Fruit fly (Drosophila melanogaster): ENCODE results near the gene Cep290.
A peak's percentile ranks its signal among the peaks of the same experiment; 100 is the strongest.

Gene Cep290

DNA sequence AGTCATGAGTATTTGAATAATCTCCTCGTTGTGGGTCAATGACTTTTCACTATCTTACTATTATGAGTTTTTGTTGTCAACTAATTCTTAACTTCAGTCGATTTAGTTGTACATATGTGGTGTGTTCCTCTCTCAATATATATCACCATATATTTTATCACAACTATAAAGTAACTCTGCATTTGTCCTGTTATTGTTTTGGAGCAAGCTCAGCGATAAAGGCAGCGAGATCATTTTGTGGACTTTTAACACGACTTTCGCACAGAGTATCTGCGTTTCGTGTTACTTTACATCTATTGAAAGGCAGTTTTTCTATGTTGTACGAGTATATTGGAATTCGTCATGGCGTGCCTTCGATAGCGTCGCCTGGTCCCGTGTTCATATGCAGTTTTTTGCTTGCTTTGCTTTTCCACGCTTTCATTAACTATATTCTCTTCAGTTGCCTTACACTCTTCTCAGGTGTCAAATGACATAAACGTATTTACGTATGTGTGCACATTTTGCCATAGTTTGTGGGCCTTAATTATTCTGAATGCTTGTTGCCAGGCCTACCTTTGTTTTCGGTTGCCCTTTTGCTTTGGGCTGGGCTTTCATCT is 31.8 kb downstream of the Cep290 start:
- TF ChIP-seq CG12768 (GFP tag; optimal IDR thresholded peaks at IDR 0.05), result no peak
- TF ChIP-seq tj (GFP tag; optimal IDR thresholded peaks at IDR 0.05), result peak; percentile 92
- TF ChIP-seq Clk (GFP tag; optimal IDR thresholded peaks at IDR 0.05), result no peak
- TF ChIP-seq Crg-1 (GFP tag; optimal IDR thresholded peaks at IDR 0.05), result no peak
- no peak for TF ChIP-seq CG33017 (tag; optimal IDR thresholded peaks at IDR 0.05)
- TF ChIP-seq kay (GFP tag; ENCODE audit: borderline replicate concordance), result peak; percentile 47
- TF ChIP-seq CG11617 (GFP tag; optimal IDR thresholded peaks at IDR 0.05), result no peak
- TF ChIP-seq Hr96 (GFP tag; optimal IDR thresholded peaks at IDR 0.05), result no peak
- TF ChIP-seq CG7101 (tag; optimal IDR thresholded peaks at IDR 0.05), result no peak
- no peak for TF ChIP-seq cic (GFP tag; optimal IDR thresholded peaks at IDR 0.05)
- no peak for TF ChIP-seq CG7045 (GFP tag; optimal IDR thresholded peaks at IDR 0.05)
- TF ChIP-seq ovo (GFP tag; optimal IDR thresholded peaks at IDR 0.05), result no peak
- TF ChIP-seq cnc (optimal IDR thresholded peaks at IDR 0.05), result no peak
- peak; percentile 25 for TF ChIP-seq bab1 (GFP tag; optimal IDR thresholded peaks at IDR 0.05)
- no peak for TF ChIP-seq pad (GFP tag; optimal IDR thresholded peaks at IDR 0.05)
- peak; percentile 59 for TF ChIP-seq CG14711 (tag; optimal IDR thresholded peaks at IDR 0.05)
- no peak for TF ChIP-seq Mnt (GFP tag; optimal IDR thresholded peaks at IDR 0.05)
- TF ChIP-seq toe (GFP tag; optimal IDR thresholded peaks at IDR 0.05), result no peak
- TF ChIP-seq CG1620 (GFP tag; optimal IDR thresholded peaks at IDR 0.05), result no peak
- TF ChIP-seq CG5204 (GFP tag; optimal IDR thresholded peaks at IDR 0.05), result no peak

- TF ChIP-seq CG11617 (GFP tag; optimal IDR thresholded peaks at IDR 0.05) (no peak), tj (GFP tag; optimal IDR thresholded peaks at IDR 0.05) (no peak), bab1 (GFP tag; optimal IDR thresholded peaks at IDR 0.05) (no peak), ovo (GFP tag; optimal IDR thresholded peaks at IDR 0.05) (no peak), pad (GFP tag; optimal IDR thresholded peaks at IDR 0.05) (no peak), Crg-1 (GFP tag; optimal IDR thresholded peaks at IDR 0.05) (no peak), cnc (optimal IDR thresholded peaks at IDR 0.05) (no peak), kay (GFP tag; ENCODE audit: borderline replicate concordance) (no peak), CG5204 (GFP tag; optimal IDR thresholded peaks at IDR 0.05) (no peak), Mnt (GFP tag; optimal IDR thresholded peaks at IDR 0.05) (no peak), CG7101 (tag; optimal IDR thresholded peaks at IDR 0.05) (no peak), CG7045 (GFP tag; optimal IDR thresholded peaks at IDR 0.05) (no peak), CG1620 (GFP tag; optimal IDR thresholded peaks at IDR 0.05) (no peak)
Observed at dm6 chr3L:876087-876486, 32.4 kb downstream of the Cep290 start.

DNA sequence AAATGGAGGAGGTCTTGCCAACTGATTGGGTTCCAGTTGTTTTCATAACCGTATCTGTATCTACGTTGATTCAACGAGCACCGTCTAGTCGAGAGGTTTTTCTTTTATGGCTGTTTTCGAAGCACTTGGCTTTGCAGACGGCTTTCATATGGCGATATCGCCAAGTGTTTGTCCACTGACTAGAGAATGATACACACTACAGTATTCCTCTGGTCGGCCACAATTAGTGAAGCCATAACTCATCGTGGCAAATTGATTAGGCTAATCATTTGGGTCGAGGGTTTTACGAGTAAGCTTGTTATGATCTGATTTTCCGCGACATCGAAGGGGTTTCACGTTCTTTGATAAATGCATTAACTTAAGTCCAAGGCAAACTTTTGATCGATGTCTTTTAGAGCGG is 32.9 kb downstream of the Cep290 start:
- TF ChIP-seq Clk (GFP tag; optimal IDR thresholded peaks at IDR 0.05) (no peak), bab1 (GFP tag; optimal IDR thresholded peaks at IDR 0.05) (no peak), CG7045 (GFP tag; optimal IDR thresholded peaks at IDR 0.05) (no peak), Crg-1 (GFP tag; optimal IDR thresholded peaks at IDR 0.05) (no peak), CG12768 (GFP tag; optimal IDR thresholded peaks at IDR 0.05) (peak; percentile 48), CG5204 (GFP tag; optimal IDR thresholded peaks at IDR 0.05) (no peak), CG1620 (GFP tag; optimal IDR thresholded peaks at IDR 0.05) (no peak), CG11617 (GFP tag; optimal IDR thresholded peaks at IDR 0.05) (no peak), cic (GFP tag; optimal IDR thresholded peaks at IDR 0.05) (peak; percentile 87), tj (GFP tag; optimal IDR thresholded peaks at IDR 0.05) (no peak), cnc (optimal IDR thresholded peaks at IDR 0.05) (no peak), toe (GFP tag; optimal IDR thresholded peaks at IDR 0.05) (no peak), CG7101 (tag; optimal IDR thresholded peaks at IDR 0.05) (no peak), Hr96 (GFP tag; optimal IDR thresholded peaks at IDR 0.05) (no peak), CG14711 (tag; optimal IDR thresholded peaks at IDR 0.05) (no peak), Mnt (GFP tag; optimal IDR thresholded peaks at IDR 0.05) (no peak), ovo (GFP tag; optimal IDR thresholded peaks at IDR 0.05) (no peak), CG33017 (tag; optimal IDR thresholded peaks at IDR 0.05) (no peak), pad (GFP tag; optimal IDR thresholded peaks at IDR 0.05) (no peak), kay (GFP tag; ENCODE audit: borderline replicate concordance) (peak; percentile 27)

DNA sequence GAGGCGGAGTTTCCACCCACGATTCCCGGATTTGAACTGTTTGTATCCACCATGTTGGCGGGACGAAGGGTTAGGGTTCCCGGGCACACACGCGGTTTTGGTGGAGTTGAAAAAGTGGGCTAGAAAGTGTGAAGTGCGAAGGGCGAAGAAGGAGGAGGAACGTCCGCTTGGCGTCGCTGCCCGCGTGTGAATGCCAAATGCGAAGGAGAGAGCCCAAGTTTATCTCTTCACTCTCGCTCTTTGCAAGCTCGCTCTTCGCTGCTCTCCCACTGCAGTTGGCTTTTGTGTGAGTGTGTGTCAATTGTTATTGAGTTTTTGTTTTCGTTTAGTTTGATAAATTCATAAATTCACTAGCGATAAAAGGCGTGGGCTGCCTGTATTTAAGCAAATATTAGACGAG is 37.1 kb downstream of the Cep290 start:
- TF ChIP-seq Crg-1 (GFP tag; optimal IDR thresholded peaks at IDR 0.05), result no peak
- no peak for TF ChIP-seq Clk (GFP tag; optimal IDR thresholded peaks at IDR 0.05)
- TF ChIP-seq tj (GFP tag; optimal IDR thresholded peaks at IDR 0.05), result no peak
- peak; percentile 44 for TF ChIP-seq bab1 (GFP tag; optimal IDR thresholded peaks at IDR 0.05)
- no peak for TF ChIP-seq cnc (optimal IDR thresholded peaks at IDR 0.05)
- TF ChIP-seq toe (GFP tag; optimal IDR thresholded peaks at IDR 0.05), result no peak
- TF ChIP-seq Mnt (GFP tag; optimal IDR thresholded peaks at IDR 0.05), result peak; percentile 21
- TF ChIP-seq CG7045 (GFP tag; optimal IDR thresholded peaks at IDR 0.05), result no peak
- TF ChIP-seq Hr96 (GFP tag; optimal IDR thresholded peaks at IDR 0.05), result peak; percentile 10
- peak; percentile 16 for TF ChIP-seq CG1620 (GFP tag; optimal IDR thresholded peaks at IDR 0.05)
- no peak for TF ChIP-seq ovo (GFP tag; optimal IDR thresholded peaks at IDR 0.05)

dm6 chr3L:881496-882235 is 37.9 kb downstream of the Cep290 start, which contains the start of gene CG13907:
Gene CG13907, minus strand, starts transcription at chr3L:882013.
- TF ChIP-seq toe (GFP tag; optimal IDR thresholded peaks at IDR 0.05) (peak; percentile 17), CG7101 (tag; optimal IDR thresholded peaks at IDR 0.05) (peak; percentile 35), Mnt (GFP tag; optimal IDR thresholded peaks at IDR 0.05) (peak; percentile 57), CG7045 (GFP tag; optimal IDR thresholded peaks at IDR 0.05) (peak; percentile 28), cnc (optimal IDR thresholded peaks at IDR 0.05) (no peak), pad (GFP tag; optimal IDR thresholded peaks at IDR 0.05) (peak; percentile 10), bab1 (GFP tag; optimal IDR thresholded peaks at IDR 0.05) (peak; percentile 35), CG11617 (GFP tag; optimal IDR thresholded peaks at IDR 0.05) (peak; percentile 13), tj (GFP tag; optimal IDR thresholded peaks at IDR 0.05) (peak; percentile 92), CG1620 (GFP tag; optimal IDR thresholded peaks at IDR 0.05) (peak; percentile 32), Crg-1 (GFP tag; optimal IDR thresholded peaks at IDR 0.05) (peak; percentile 16), CG33017 (tag; optimal IDR thresholded peaks at IDR 0.05) (peak; percentile 40), ovo (GFP tag; optimal IDR thresholded peaks at IDR 0.05) (peak; percentile 36), Clk (GFP tag; optimal IDR thresholded peaks at IDR 0.05) (peak; percentile 56), CG5204 (GFP tag; optimal IDR thresholded peaks at IDR 0.05) (no peak), cic (GFP tag; optimal IDR thresholded peaks at IDR 0.05) (peak; percentile 46), CG12768 (GFP tag; optimal IDR thresholded peaks at IDR 0.05) (peak; percentile 59), CG14711 (tag; optimal IDR thresholded peaks at IDR 0.05) (no peak), Hr96 (GFP tag; optimal IDR thresholded peaks at IDR 0.05) (no peak), kay (GFP tag; ENCODE audit: borderline replicate concordance) (no peak)

All from whole organism, adult.